Fruit fly (Drosophila melanogaster) whole organism, prepupa: ENCODE results near the gene Zcchc7.

Experiments
- CG10631 ChIP-seq: fragments of 200-800 bp; sonication (Bioruptor generic); optimal IDR thresholded peaks from 2 replicates; lab custom pipeline; 2016; ENCODE audit warnings: missing biosample characterization, missing genetic modification characterization
- CG10669 ChIP-seq: fragments of 200-800 bp; sonication (Bioruptor generic); optimal IDR thresholded peaks from 3 replicates; lab custom pipeline; 2018; ENCODE audit warnings: missing biosample characterization, mild to moderate bottlenecking, missing genetic modification characterization, moderate library complexity
- CG11294 ChIP-seq: fragments of 200-800 bp; sonication (Bioruptor generic); IDR thresholded peaks from 2 replicates; pipeline ENCODE4 v1.3.6; 2022; ENCODE audit warnings: missing biosample characterization, missing genetic modification characterization
- CG11762 ChIP-seq: fragments of 200-800 bp; sonication (Bioruptor generic); optimal IDR thresholded peaks from 3 replicates; lab custom pipeline; 2016; ENCODE audit warnings: missing biosample characterization, missing genetic modification characterization; ENCODE audit not compliant: insufficient read depth
- CG11902 ChIP-seq: fragments of 200-800 bp; sonication (Bioruptor generic); optimal IDR thresholded peaks from 3 replicates; lab custom pipeline; 2016; ENCODE audit warnings: missing biosample characterization, missing genetic modification characterization
- CG15336 ChIP-seq: fragments of 200-800 bp; sonication (Bioruptor generic); IDR thresholded peaks from 2 replicates; pipeline ENCODE4 v1.3.6; 2022; ENCODE audit warnings: missing biosample characterization, missing genetic modification characterization
- CG1621 ChIP-seq: fragments of 200-800 bp; sonication (Bioruptor generic); optimal IDR thresholded peaks from 3 replicates; lab custom pipeline; 2018; ENCODE audit warnings: missing biosample characterization, mild to moderate bottlenecking, missing genetic modification characterization
- CG16779 ChIP-seq: fragments of 200-800 bp; sonication (Bioruptor generic); optimal IDR thresholded peaks from 3 replicates; lab custom pipeline; 2017; ENCODE audit warnings: missing biosample characterization, mild to moderate bottlenecking, missing genetic modification characterization
- CG3032 ChIP-seq: fragments of 200-800 bp; optimal IDR thresholded peaks from 2 replicates; lab custom pipeline; 2019; ENCODE audit warnings: missing biosample characterization, mild to moderate bottlenecking, missing genetic modification characterization, moderate library complexity
- CG31627 ChIP-seq: fragments of 200-800 bp; sonication (Bioruptor generic); optimal IDR thresholded peaks from 3 replicates; lab custom pipeline; 2016; ENCODE audit warnings: missing biosample characterization, missing genetic modification characterization
- CG32006 ChIP-seq: fragments of 200-800 bp; sonication (Bioruptor generic); optimal IDR thresholded peaks from 3 replicates; lab custom pipeline; 2017; ENCODE audit warnings: missing biosample characterization, mild to moderate bottlenecking, missing genetic modification characterization
- CG34406 ChIP-seq: fragments of 200-800 bp; sonication (Bioruptor generic); optimal IDR thresholded peaks from 3 replicates; lab custom pipeline; 2016; ENCODE audit warnings: missing biosample characterization, missing genetic modification characterization
- CG3919 ChIP-seq: fragments of 200-800 bp; sonication (Bioruptor generic); optimal IDR thresholded peaks from 3 replicates; lab custom pipeline; 2016; ENCODE audit warnings: missing biosample characterization, missing genetic modification characterization
- CG4318 ChIP-seq: fragments of 200-800 bp; sonication (Bioruptor generic); optimal IDR thresholded peaks from 3 replicates; lab custom pipeline; 2017; ENCODE audit warnings: missing biosample characterization, mild to moderate bottlenecking, missing genetic modification characterization
- CG6163 ChIP-seq: fragments of 200-800 bp; sonication (Bioruptor generic); IDR thresholded peaks from 3 replicates; pipeline ENCODE4 v1.3.6; 2022; ENCODE audit warnings: missing biosample characterization, missing genetic modification characterization
- CG6276 ChIP-seq: fragments of 200-800 bp; sonication (Bioruptor generic); optimal IDR thresholded peaks from 2 replicates; lab custom pipeline; 2017; ENCODE audit warnings: missing biosample characterization, mild to moderate bottlenecking, missing genetic modification characterization
- CG6792 ChIP-seq: fragments of 200-800 bp; sonication (Bioruptor generic); optimal IDR thresholded peaks from 3 replicates; lab custom pipeline; 2016; ENCODE audit warnings: missing biosample characterization, missing genetic modification characterization
- CG6854 ChIP-seq: fragments of 200-800 bp; sonication (Bioruptor generic); optimal IDR thresholded peaks from 2 replicates; lab custom pipeline; 2017; ENCODE audit warnings: missing biosample characterization, mild to moderate bottlenecking, missing genetic modification characterization
- CG8319 ChIP-seq: fragments of 200-800 bp; sonication (Bioruptor generic); optimal IDR thresholded peaks from 3 replicates; lab custom pipeline; 2016; ENCODE audit warnings: missing biosample characterization, missing genetic modification characterization
- CG8632 ChIP-seq: fragments of 200-800 bp; sonication (Bioruptor generic); optimal IDR thresholded peaks from 3 replicates; lab custom pipeline; 2016; ENCODE audit warnings: missing biosample characterization, missing genetic modification characterization
- Eip75B ChIP-seq: fragments of 200-800 bp; sonication (Bioruptor generic); optimal IDR thresholded peaks from 3 replicates; lab custom pipeline; 2016; ENCODE audit warnings: missing biosample characterization, missing genetic modification characterization
- Eip78C ChIP-seq: fragments of 200-800 bp; sonication (Bioruptor generic); peaks from one replicate; lab custom pipeline; 2016; ENCODE audit warnings: missing biosample characterization, missing genetic modification characterization
- Eip93F ChIP-seq: fragments of 200-800 bp; sonication (Bioruptor generic); optimal IDR thresholded peaks from 2 replicates; lab custom pipeline; 2016; ENCODE audit warnings: missing biosample characterization, mild to moderate bottlenecking, missing genetic modification characterization
- Ets21C ChIP-seq: fragments of 200-800 bp; sonication (Bioruptor generic); optimal IDR thresholded peaks from 3 replicates; lab custom pipeline; 2016; ENCODE audit warnings: missing biosample characterization, missing genetic modification characterization
- Ets96B ChIP-seq: fragments of 200-800 bp; optimal IDR thresholded peaks from 2 replicates; lab custom pipeline; 2019; ENCODE audit warnings: missing biosample characterization, mild to moderate bottlenecking, missing genetic modification characterization, moderate library complexity
- Gug ChIP-seq: fragments of 200-800 bp; sonication (Bioruptor generic); IDR thresholded peaks from 2 replicates; pipeline ENCODE4 v1.3.6; 2022; ENCODE audit warnings: missing biosample characterization, missing genetic modification characterization
- Hr39 ChIP-seq: fragments of 200-800 bp; sonication (Bioruptor generic); optimal IDR thresholded peaks from 2 replicates; lab custom pipeline; 2016; ENCODE audit warnings: missing biosample characterization, missing genetic modification characterization
- Hr4 ChIP-seq: fragments of 200-800 bp; sonication (Bioruptor generic); optimal IDR thresholded peaks from 3 replicates; lab custom pipeline; 2016; ENCODE audit warnings: missing biosample characterization, missing genetic modification characterization
- Met ChIP-seq: fragments of 200-800 bp; sonication (Bioruptor generic); optimal IDR thresholded peaks from 3 replicates; lab custom pipeline; 2016; ENCODE audit warnings: missing biosample characterization, missing genetic modification characterization
- OdsH ChIP-seq: fragments of 200-800 bp; sonication (Bioruptor generic); optimal IDR thresholded peaks from 3 replicates; lab custom pipeline; 2016; ENCODE audit warnings: missing biosample characterization, missing genetic modification characterization
- Smox ChIP-seq: fragments of 200-800 bp; sonication (Bioruptor generic); optimal IDR thresholded peaks from 3 replicates; lab custom pipeline; 2016; ENCODE audit warnings: missing biosample characterization, missing genetic modification characterization
- Sox102F ChIP-seq: fragments of 200-800 bp; sonication (Bioruptor generic); optimal IDR thresholded peaks from 2 replicates; lab custom pipeline; 2016; ENCODE audit warnings: missing biosample characterization, mild to moderate bottlenecking, missing genetic modification characterization
- Sox14 ChIP-seq: fragments of 200-800 bp; sonication (Bioruptor generic); optimal IDR thresholded peaks from 3 replicates; lab custom pipeline; 2016; ENCODE audit warnings: missing biosample characterization, missing genetic modification characterization
- Sox15 ChIP-seq: fragments of 200-800 bp; sonication (Bioruptor generic); optimal IDR thresholded peaks from 3 replicates; lab custom pipeline; 2016; ENCODE audit warnings: missing biosample characterization, missing genetic modification characterization
- achi ChIP-seq: fragments of 200-800 bp; sonication (Bioruptor generic); optimal IDR thresholded peaks from 3 replicates; lab custom pipeline; 2016; ENCODE audit warnings: missing biosample characterization, missing genetic modification characterization
- acj6 ChIP-seq: fragments of 200-800 bp; sonication (Bioruptor generic); optimal IDR thresholded peaks from 3 replicates; lab custom pipeline; 2016; ENCODE audit warnings: missing biosample characterization, missing genetic modification characterization
- cyc ChIP-seq: fragments of 200-800 bp; sonication (Bioruptor generic); optimal IDR thresholded peaks from 3 replicates; lab custom pipeline; 2016; ENCODE audit warnings: missing biosample characterization, missing genetic modification characterization
- dac ChIP-seq: fragments of 200-800 bp; sonication (Bioruptor generic); optimal IDR thresholded peaks from 2 replicates; lab custom pipeline; 2017; ENCODE audit warnings: missing biosample characterization, mild to moderate bottlenecking, missing genetic modification characterization
- eg ChIP-seq: fragments of 200-800 bp; sonication (Bioruptor generic); IDR thresholded peaks from 3 replicates; pipeline ENCODE4 v1.3.6; 2022; ENCODE audit warnings: missing biosample characterization, missing genetic modification characterization
- esn ChIP-seq: fragments of 200-800 bp; sonication (Bioruptor generic); optimal IDR thresholded peaks from 2 replicates; lab custom pipeline; 2016; ENCODE audit warnings: missing biosample characterization, mild to moderate bottlenecking, missing genetic modification characterization, moderate library complexity
- fd85E ChIP-seq: fragments of 200-800 bp; sonication (Bioruptor generic); optimal IDR thresholded peaks from 3 replicates; lab custom pipeline; 2016; ENCODE audit warnings: missing biosample characterization, missing genetic modification characterization
- fkh ChIP-seq: fragments of 200-800 bp; sonication (Bioruptor generic); optimal IDR thresholded peaks from 3 replicates; lab custom pipeline; 2017; ENCODE audit warnings: missing biosample characterization, mild to moderate bottlenecking, missing genetic modification characterization, moderate library complexity
- lz ChIP-seq: fragments of 200-800 bp; sonication (Bioruptor generic); optimal IDR thresholded peaks from 3 replicates; lab custom pipeline; 2016; ENCODE audit warnings: missing biosample characterization, missing genetic modification characterization
- net ChIP-seq: fragments of 200-800 bp; sonication (Bioruptor generic); optimal IDR thresholded peaks from 3 replicates; lab custom pipeline; 2016; ENCODE audit warnings: missing biosample characterization, missing genetic modification characterization
- pdm3 ChIP-seq: fragments of 200-800 bp; sonication (Bioruptor generic); optimal IDR thresholded peaks from 3 replicates; lab custom pipeline; 2016; ENCODE audit warnings: missing biosample characterization, missing genetic modification characterization
- salr ChIP-seq, 2 experiments: fragments of 200-800 bp; sonication (Bioruptor generic); optimal IDR thresholded peaks; 3 replicates each; lab custom pipeline; 2016 to 2018; ENCODE audit warnings: missing biosample characterization in 2 of 2, missing genetic modification characterization in 2 of 2, mild to moderate bottlenecking in 1 of 2
- spab ChIP-seq: fragments of 200-800 bp; sonication (Bioruptor generic); optimal IDR thresholded peaks from 2 replicates; lab custom pipeline; 2017; ENCODE audit warnings: missing biosample characterization, mild to moderate bottlenecking, missing genetic modification characterization, missing genetic modification reagents
- ss ChIP-seq, 2 experiments: fragments of 200-800 bp; sonication (Bioruptor generic); optimal IDR thresholded peaks; 2 replicates in 1 of 2; 3 replicates in 1 of 2; lab custom pipeline; 2017 to 2018; ENCODE audit warnings: mild to moderate bottlenecking in 2 of 2, missing biosample characterization in 2 of 2, missing genetic modification characterization in 2 of 2, moderate library complexity in 1 of 2
- svp ChIP-seq: fragments of 200-800 bp; sonication (Bioruptor generic); peaks from one replicate; lab custom pipeline; 2016; ENCODE audit warnings: missing biosample characterization, missing genetic modification characterization
- topi ChIP-seq: fragments of 200-800 bp; sonication (Bioruptor generic); optimal IDR thresholded peaks from 3 replicates; lab custom pipeline; 2016; ENCODE audit warnings: missing biosample characterization, missing genetic modification characterization

The Zcchc7 gene

dm6 chr3L:16871630-16872029, 26.4 kb downstream of the Zcchc7 start:
- no peak for TF ChIP-seq CG10669
- TF ChIP-seq achi (GFP tag; lab: Kevin White, UChicago), result no peak
- peak; percentile 54 for TF ChIP-seq fkh (GFP tag; lab: Kevin White, UChicago)
- TF ChIP-seq Eip78C (GFP tag; lab: Kevin White, UChicago), result peak; percentile 13
- TF ChIP-seq CG6854, result no peak
- TF ChIP-seq eg (GFP tag; lab: Robert Waterston, UW), result 0 out of 3 replicates have a peak, but pooled peaks have one; percentile 7
- TF ChIP-seq, all 60 proteins: peak for 3

DNA sequence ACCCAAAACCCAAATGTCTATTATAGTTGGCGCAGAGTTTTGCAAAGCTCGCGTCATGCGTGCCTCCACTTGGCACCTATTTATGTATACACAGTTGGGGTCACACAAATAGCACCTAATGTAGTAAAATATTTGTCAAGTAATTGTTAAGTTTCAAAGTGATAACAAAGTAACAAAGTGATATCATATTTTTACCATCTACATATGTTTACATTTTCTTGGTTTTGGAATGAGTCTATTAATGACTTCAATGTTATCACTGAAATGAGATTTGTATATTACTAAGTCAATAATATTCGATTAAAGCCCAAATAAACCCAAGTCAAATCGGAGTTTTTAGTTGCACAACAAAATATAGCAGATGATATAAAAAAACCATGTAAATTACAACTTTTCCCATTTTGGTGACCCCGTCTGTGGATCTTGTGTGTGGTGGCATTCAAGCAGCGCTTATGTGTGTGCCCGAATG, 27.3 kb downstream of the Zcchc7 start:
- TF ChIP-seq Eip93F (GFP tag; lab: Kevin White, UChicago) (no peak), Gug (GFP tag; lab: Robert Waterston, UW) (peak; percentile 56; the same call in 1 of the 2 replicates), spab (GFP tag; lab: Kevin White, UChicago) (peak; percentile 71), CG32006 (GFP tag; lab: Kevin White, UChicago) (peak; percentile 95), Hr39 (GFP tag; lab: Kevin White, UChicago) (peak; percentile 38), esn (GFP tag; lab: Kevin White, UChicago) (peak; percentile 68), cyc (GFP tag; lab: Kevin White, UChicago) (no peak), CG3919 (peak; percentile 57), svp (GFP tag; lab: Kevin White, UChicago) (no peak), CG8632 (peak; percentile 45), OdsH (peak; percentile 79), CG6276 (GFP tag; lab: Kevin White, UChicago) (peak; percentile 95), Eip78C (GFP tag; lab: Kevin White, UChicago) (peak; percentile 96), CG11762 (GFP tag; lab: Kevin White, UChicago) (peak; percentile 55), lz (peak; percentile 36), CG31627 (peak; percentile 18), CG4318 (peak; percentile 85), ss (GFP tag; optimal IDR thresholded peaks at IDR 0.05; lab: Kevin White, UChicago) (peak in 1 of 2 experiments; percentile 13), net (GFP tag; lab: Kevin White, UChicago) (peak; percentile 76), CG6163 (GFP tag; lab: Robert Waterston, UW) (peak; percentile 65; the same call in 2 of the 3 replicates), CG11294 (GFP tag; lab: Robert Waterston, UW) (peak; percentile 44; the same call in 1 of the 2 replicates), CG6854 (no peak), Sox102F (GFP tag; lab: Kevin White, UChicago) (peak; percentile 49), CG10631 (GFP tag; lab: Kevin White, UChicago) (peak; percentile 74), topi (GFP tag; lab: Kevin White, UChicago) (peak; percentile 18), fd85E (GFP tag; lab: Kevin White, UChicago) (no peak), pdm3 (GFP tag; lab: Kevin White, UChicago) (peak; percentile 74), eg (GFP tag; lab: Robert Waterston, UW) (0 out of 3 replicates have a peak, but pooled peaks have one; percentile 56), Met (GFP tag; lab: Kevin White, UChicago) (peak; percentile 57), Hr4 (peak; percentile 95), CG34406 (peak; percentile 65), Ets21C (peak; percentile 9), Eip75B (peak; percentile 69), acj6 (peak; percentile 66), salr (GFP tag; optimal IDR thresholded peaks at IDR 0.05; lab: Kevin White, UChicago) (peak in 1 of 2 experiments; percentile 88), Sox14 (GFP tag; lab: Kevin White, UChicago) (peak; percentile 70), CG3032 (tag; lab: Kevin White, UChicago) (peak; percentile 56), CG8319 (GFP tag; lab: Kevin White, UChicago) (peak; percentile 74), Smox (GFP tag; lab: Kevin White, UChicago) (no peak), CG1621 (tag; lab: Kevin White, UChicago) (peak; percentile 45), CG11902 (GFP tag; lab: Kevin White, UChicago) (peak; percentile 54), Ets96B (tag; lab: Kevin White, UChicago) (peak; percentile 48), CG15336 (GFP tag; lab: Robert Waterston, UW) (peak; percentile 89), CG6792 (GFP tag; lab: Kevin White, UChicago) (peak; percentile 70), dac (GFP tag; lab: Kevin White, UChicago) (peak; percentile 73), CG16779 (peak; percentile 49), Sox15 (GFP tag; lab: Kevin White, UChicago) (peak; percentile 45)
